Fruit fly (Drosophila melanogaster): Measurements from ENCODE around the gene CG31288.
A peak's percentile ranks its signal among the peaks of the same experiment; 100 is the strongest.

DNA sequence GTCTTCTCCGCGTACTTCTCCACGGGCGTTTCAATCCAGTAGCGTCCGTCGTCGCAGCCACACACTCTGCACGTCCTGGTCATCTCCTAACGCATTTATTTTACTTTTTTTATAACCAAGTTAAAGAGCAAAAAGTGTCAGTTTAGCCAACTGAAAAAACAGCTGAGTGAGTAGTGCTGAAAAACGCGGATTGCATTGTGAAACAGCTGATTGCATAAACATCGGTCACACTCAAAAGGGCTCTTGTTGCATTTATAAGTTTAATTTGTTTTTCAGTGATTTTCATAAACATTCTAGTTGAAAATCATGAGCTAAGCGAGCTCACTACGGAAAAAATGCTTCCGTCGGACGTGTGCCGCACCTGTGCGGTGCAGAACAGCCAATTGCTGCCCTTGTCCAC is 35.7 kb upstream of the CG31288 start, which contains the start of the genes CG10669 and CG11902:
- no peak for TF ChIP-seq kay (GFP tag; ENCODE audit: borderline replicate concordance)
- no peak for TF ChIP-seq toe (GFP tag; optimal IDR thresholded peaks at IDR 0.05)
- no peak for TF ChIP-seq CG11617 (GFP tag; optimal IDR thresholded peaks at IDR 0.05)
- no peak for TF ChIP-seq CG14711 (tag; optimal IDR thresholded peaks at IDR 0.05)
- TF ChIP-seq CG7101 (tag; optimal IDR thresholded peaks at IDR 0.05): no peak
- TF ChIP-seq pad (GFP tag; optimal IDR thresholded peaks at IDR 0.05): no peak
- TF ChIP-seq tj (GFP tag; optimal IDR thresholded peaks at IDR 0.05): no peak
- TF ChIP-seq Mnt (GFP tag; optimal IDR thresholded peaks at IDR 0.05): peak; percentile 12
- no peak for TF ChIP-seq ovo (GFP tag; optimal IDR thresholded peaks at IDR 0.05)
- TF ChIP-seq CG12768 (GFP tag; optimal IDR thresholded peaks at IDR 0.05): no peak
- TF ChIP-seq Hr96 (GFP tag; optimal IDR thresholded peaks at IDR 0.05): no peak
- TF ChIP-seq Clk (GFP tag; optimal IDR thresholded peaks at IDR 0.05): no peak
- TF ChIP-seq CG5204 (GFP tag; optimal IDR thresholded peaks at IDR 0.05): no peak
